1 fruit fly cellular context compared by ENCODE assay signal in genomic region chr2L:2314165-2314564, dm6.
TF ChIP-seq lines count a peak whose summit lies in the region.

No protein-coding gene starts in this region.

TF ChIP-seq in whole organism, embryonic, 481 proteins besides CTCF, POLR2A, EP300 and RAD21 (continued from another document):
- TF ChIP-seq CG1024 (GFP tag; IDR thresholded peaks at IDR 0.05; lab: Robert Waterston, UW) (no peak), slou (GFP tag; optimal IDR thresholded peaks at IDR 0.05; lab: Kevin White, UChicago) (no peak)
